Fruit fly (Drosophila melanogaster) whole organism, wandering third instar larva: Measurements from ENCODE around the gene Polr2D.

Experiments used
- Abd-B ChIP-seq: fragments of >200 bp; optimal IDR thresholded peaks from 2 replicates; lab custom pipeline; 2017; ENCODE audit warnings: missing biosample characterization, missing genetic modification characterization
- CrebA ChIP-seq: fragments of 200-800 bp; sonication (Bioruptor generic); optimal IDR thresholded peaks from 2 replicates; lab custom pipeline; 2016; ENCODE audit warnings: missing biosample characterization, mild to moderate bottlenecking, missing genetic modification characterization, borderline replicate concordance
- HLH106 ChIP-seq: fragments of 200-800 bp; optimal IDR thresholded peaks from 3 replicates; lab custom pipeline; 2019; ENCODE audit warnings: missing biosample characterization, mild to moderate bottlenecking, missing genetic modification characterization, moderate library complexity
- Hr78 ChIP-seq: fragments of >200 bp; optimal IDR thresholded peaks from 2 replicates; lab custom pipeline; 2017; ENCODE audit warnings: missing biosample characterization, missing genetic modification characterization
- OdsH ChIP-seq: fragments of 200-800 bp; sonication (Bioruptor generic); optimal IDR thresholded peaks from 2 replicates; lab custom pipeline; 2016; ENCODE audit warnings: missing biosample characterization, mild to moderate bottlenecking, missing genetic modification characterization
- jim ChIP-seq: fragments of 175-275, 200-325 bp; sonication (Bioruptor generic); optimal IDR thresholded peaks from 2 replicates; lab custom pipeline; 2016; ENCODE audit warnings: missing biosample characterization, mild to moderate bottlenecking, missing genetic modification characterization
- psq ChIP-seq: fragments of 200-800 bp; sonication (Bioruptor generic); optimal IDR thresholded peaks from 3 replicates; lab custom pipeline; 2017; ENCODE audit warnings: missing biosample characterization, mild to moderate bottlenecking, missing genetic modification characterization, moderate library complexity
- rgr ChIP-seq: fragments of 200-800 bp; sonication (Bioruptor generic); optimal IDR thresholded peaks from 3 replicates; lab custom pipeline; 2016; ENCODE audit warnings: missing biosample characterization, mild to moderate bottlenecking, missing genetic modification characterization
- sv ChIP-seq: fragments of 200-800 bp; sonication (Bioruptor generic); optimal IDR thresholded peaks from 3 replicates; lab custom pipeline; 2016; ENCODE audit warnings: missing biosample characterization, missing genetic modification characterization
- tai ChIP-seq: sonication (Bioruptor generic); optimal IDR thresholded peaks from 2 replicates; lab custom pipeline; 2016; ENCODE audit warnings: missing biosample characterization, missing genetic modification characterization
- woc ChIP-seq: sonication (Bioruptor generic); optimal IDR thresholded peaks from 2 replicates; lab custom pipeline; 2016; ENCODE audit warnings: missing biosample characterization, mild to moderate bottlenecking, missing genetic modification characterization

- TF ChIP-seq psq (GFP tag; lab: Kevin White, UChicago) (no peak), sv (GFP tag; lab: Kevin White, UChicago) (no peak), Hr78 (no peak), CrebA (GFP tag; lab: Kevin White, UChicago) (no peak), Abd-B (no peak), rgr (GFP tag; lab: Kevin White, UChicago) (no peak), OdsH (GFP tag; lab: Kevin White, UChicago) (no peak), HLH106 (tag; lab: Kevin White, UChicago) (no peak), tai (GFP tag; lab: Kevin White, UChicago) (no peak), jim (GFP tag; lab: Kevin White, UChicago) (no peak), woc (GFP tag; lab: Kevin White, UChicago) (no peak)
Observed at dm6 chr3R:18265275-18265674, 10.0 kb upstream of the Polr2D start.
